Worm (Caenorhabditis elegans) whole organism, L1 larva: ENCODE results near the gene bus-4.

Experiments
- C04F5.9 ChIP-seq: sonication (generic microtip); optimal IDR thresholded peaks from 2 replicates; lab custom pipeline; 2016; ENCODE audit warnings: missing genetic modification characterization, missing compliant biosample characterization
- C16A3.4 ChIP-seq: fragments of 150-350 bp; optimal IDR thresholded peaks from 2 replicates; lab custom pipeline; 2014; ENCODE audit warnings: missing biosample characterization, missing genetic modification characterization
- C34B4.2 ChIP-seq: sonication (generic microtip); optimal IDR thresholded peaks from 2 replicates; lab custom pipeline; 2017; ENCODE audit warnings: mild to moderate bottlenecking, missing genetic modification characterization, missing compliant biosample characterization
- F16B12.6 ChIP-seq: fragments of 150-350 bp; optimal IDR thresholded peaks from 2 replicates; lab custom pipeline; 2014; ENCODE audit warnings: missing biosample characterization, missing genetic modification characterization
- Y116A8C.19 ChIP-seq: sonication (generic microtip); optimal IDR thresholded peaks from 2 replicates; lab custom pipeline; 2016; ENCODE audit warnings: missing compliant biosample characterization, missing genetic modification characterization, borderline replicate concordance
- aha-1 ChIP-seq: fragments of 150-350 bp; optimal IDR thresholded peaks from 2 replicates; lab custom pipeline; 2014; ENCODE audit warnings: missing biosample characterization, missing genetic modification characterization
- alr-1 ChIP-seq: fragments of 200-800 bp; sonication (Bioruptor generic); optimal IDR thresholded peaks from 2 replicates; lab custom pipeline; 2018; ENCODE audit warnings: borderline replicate concordance, mild to moderate bottlenecking, missing genetic modification characterization, missing compliant biosample characterization
- aly-2 ChIP-seq: fragments of 150-350 bp; optimal IDR thresholded peaks from 2 replicates; lab custom pipeline; 2014; ENCODE audit warnings: missing biosample characterization, missing genetic modification characterization
- ama-1 ChIP-seq: fragments of 150-350 bp; optimal IDR thresholded peaks from 2 replicates; lab custom pipeline; 2014
- ceh-82 ChIP-seq, 3 experiments: fragments of 150-350 bp in 1 of 3; sonication (generic microtip) in 2 of 3; optimal IDR thresholded peaks; 2 replicates each; lab custom pipeline; 2014 to 2017; ENCODE audit warnings: missing biosample characterization in 3 of 3, missing genetic modification characterization in 3 of 3
- ceh-90 ChIP-seq: sonication (generic microtip); optimal IDR thresholded peaks from 2 replicates; lab custom pipeline; 2016; ENCODE audit warnings: missing genetic modification characterization, missing compliant biosample characterization
- dpl-1 ChIP-seq, 3 experiments: fragments of 150-350 bp in 2 of 3; sonication (generic microtip) in 1 of 3; optimal IDR thresholded peaks; 2 replicates each; lab custom pipeline; 2014 to 2017; ENCODE audit warnings: missing biosample characterization in 3 of 3, missing genetic modification characterization in 3 of 3, missing genetic modification reagents in 3 of 3
- dsc-1 ChIP-seq: sonication (generic microtip); optimal IDR thresholded peaks from 2 replicates; lab custom pipeline; 2016; ENCODE audit warnings: mild to moderate bottlenecking, missing genetic modification characterization, missing compliant biosample characterization
- efl-1 ChIP-seq, 4 experiments: fragments of 150-350 bp; optimal IDR thresholded peaks in 3 of 4; peaks in 1 of 4; 1 replicate in 1 of 4; 2 replicates in 3 of 4; lab custom pipeline; 2014; ENCODE audit warnings: missing biosample characterization in 2 of 4, missing genetic modification characterization in 2 of 4, missing genetic modification reagents in 2 of 4
- elt-2 ChIP-seq: sonication (generic microtip); optimal IDR thresholded peaks from 2 replicates; lab custom pipeline; 2016; ENCODE audit warnings: missing genetic modification characterization, mild to moderate bottlenecking, inconsistent platforms, missing compliant biosample characterization, missing genetic modification reagents
- elt-3 ChIP-seq, 6 experiments: fragments of 150-350 bp in 1 of 6; sonication (generic microtip); optimal IDR thresholded peaks; 2 replicates each; lab custom pipeline; 2017 to 2018; ENCODE audit warnings: missing biosample characterization in 6 of 6, missing genetic modification characterization in 6 of 6, inconsistent platforms in 1 of 6
- ets-5 ChIP-seq: fragments of 200-800 bp; sonication (Bioruptor generic); IDR thresholded peaks from 2 replicates; pipeline ENCODE4 v1.3.6; 2022; ENCODE audit warnings: missing genetic modification characterization, missing compliant biosample characterization
- fkh-4 ChIP-seq: sonication (generic microtip); optimal IDR thresholded peaks from 2 replicates; lab custom pipeline; 2016; ENCODE audit warnings: missing compliant biosample characterization, missing genetic modification characterization, borderline replicate concordance
- fkh-8 ChIP-seq: sonication (generic microtip); optimal IDR thresholded peaks from 2 replicates; lab custom pipeline; 2016; ENCODE audit warnings: mild to moderate bottlenecking, missing genetic modification characterization, missing compliant biosample characterization
- fos-1 ChIP-seq: fragments of 150-350 bp; optimal IDR thresholded peaks from 2 replicates; lab custom pipeline; 2014; ENCODE audit warnings: missing biosample characterization, missing genetic modification characterization
- hpl-2 ChIP-seq: fragments of 150-350 bp; optimal IDR thresholded peaks from 2 replicates; lab custom pipeline; 2014; ENCODE audit warnings: missing biosample characterization, missing genetic modification reagents, missing genetic modification characterization
- irx-1 ChIP-seq: sonication (generic microtip); optimal IDR thresholded peaks from 2 replicates; lab custom pipeline; 2016; ENCODE audit warnings: missing genetic modification characterization, missing compliant biosample characterization
- isw-1 ChIP-seq: fragments of 200-800 bp; sonication (Bioruptor generic); IDR thresholded peaks from 2 replicates; pipeline ENCODE4 v1.3.6; 2022; ENCODE audit warnings: missing genetic modification characterization, missing compliant biosample characterization
- lin-13 ChIP-seq: fragments of 150-350 bp; optimal IDR thresholded peaks from 2 replicates; lab custom pipeline; 2014; ENCODE audit warnings: missing biosample characterization, missing genetic modification reagents, missing genetic modification characterization
- lin-15B ChIP-seq: fragments of 150-350 bp; sonication (generic microtip); optimal IDR thresholded peaks from 3 replicates; lab custom pipeline; 2014; ENCODE audit warnings: missing biosample characterization, missing genetic modification characterization
- lin-35 ChIP-seq, 2 experiments: fragments of 150-350 bp; optimal IDR thresholded peaks; 2 replicates each; lab custom pipeline; 2014; ENCODE audit warnings: missing biosample characterization in 2 of 2, missing genetic modification characterization in 2 of 2, missing genetic modification reagents in 2 of 2
- mab-9 ChIP-seq: fragments of 200-800 bp; sonication (Bioruptor generic); IDR thresholded peaks from 2 replicates; pipeline ENCODE4 v1.3.6; 2022; ENCODE audit warnings: missing genetic modification reagents, missing genetic modification characterization, missing compliant biosample characterization
- mdl-1 ChIP-seq, 2 experiments: fragments of 150-350 bp; optimal IDR thresholded peaks; 2 replicates each; lab custom pipeline; 2014 to 2017; ENCODE audit warnings: missing biosample characterization in 2 of 2, missing genetic modification characterization in 2 of 2, inconsistent platforms in 1 of 2
- mef-2 ChIP-seq: fragments of 150-350 bp; optimal IDR thresholded peaks from 2 replicates; lab custom pipeline; 2014; ENCODE audit warnings: missing biosample characterization, missing genetic modification characterization
- nhr-12 ChIP-seq: sonication (generic microtip); optimal IDR thresholded peaks from 2 replicates; lab custom pipeline; 2017; ENCODE audit warnings: missing biosample characterization, missing genetic modification characterization
- nhr-19 ChIP-seq: fragments of 200-800 bp; sonication (Bioruptor generic); conservative IDR thresholded peaks from 2 replicates; pipeline ENCODE4 v1.3.6; 2022; ENCODE audit warnings: missing genetic modification characterization, missing compliant biosample characterization
- nhr-237 ChIP-seq: fragments of 150-350 bp; optimal IDR thresholded peaks from 2 replicates; lab custom pipeline; 2014; ENCODE audit warnings: missing biosample characterization, missing genetic modification characterization
- nhr-71 ChIP-seq: sonication (generic microtip); optimal IDR thresholded peaks from 2 replicates; lab custom pipeline; 2016; ENCODE audit warnings: mild to moderate bottlenecking, missing genetic modification characterization, moderate library complexity, missing compliant biosample characterization
- nhr-76 ChIP-seq: sonication (generic microtip); optimal IDR thresholded peaks from 2 replicates; lab custom pipeline; 2017; ENCODE audit warnings: missing biosample characterization, missing genetic modification characterization
- nhr-77 ChIP-seq: fragments of 150-350 bp; optimal IDR thresholded peaks from 2 replicates; lab custom pipeline; 2014; ENCODE audit warnings: missing biosample characterization, missing genetic modification characterization
- pqm-1 ChIP-seq: sonication (generic microtip); optimal IDR thresholded peaks from 3 replicates; lab custom pipeline; 2017; ENCODE audit warnings: missing biosample characterization, missing genetic modification characterization
- skn-1 ChIP-seq: fragments of 150-350 bp; optimal IDR thresholded peaks from 2 replicates; lab custom pipeline; 2014; ENCODE audit warnings: missing biosample characterization, missing genetic modification characterization
- snpc-4 ChIP-seq: fragments of 150-350 bp; optimal IDR thresholded peaks from 2 replicates; lab custom pipeline; 2014; ENCODE audit warnings: missing biosample characterization, missing genetic modification characterization
- snu-23 ChIP-seq: sonication (generic microtip); optimal IDR thresholded peaks from 2 replicates; lab custom pipeline; 2016; ENCODE audit warnings: missing genetic modification characterization, missing compliant biosample characterization
- sptf-1 ChIP-seq: fragments of 150-350 bp; optimal IDR thresholded peaks from 2 replicates; lab custom pipeline; 2014; ENCODE audit warnings: missing biosample characterization, missing genetic modification characterization
- swsn-7 ChIP-seq: sonication (generic microtip); optimal IDR thresholded peaks from 2 replicates; lab custom pipeline; 2016; ENCODE audit warnings: missing genetic modification characterization, missing compliant biosample characterization
- unc-130 ChIP-seq: fragments of 150-350 bp; optimal IDR thresholded peaks from 2 replicates; lab custom pipeline; 2017; ENCODE audit warnings: missing biosample characterization, missing genetic modification characterization, inconsistent platforms
- unc-62 ChIP-seq: fragments of 150-350 bp; optimal IDR thresholded peaks from 2 replicates; lab custom pipeline; 2014; ENCODE audit warnings: missing biosample characterization, missing genetic modification reagents, missing genetic modification characterization
- unc-86 ChIP-seq: sonication (generic microtip); optimal IDR thresholded peaks from 2 replicates; lab custom pipeline; 2016; ENCODE audit warnings: missing genetic modification characterization, missing compliant biosample characterization
- vab-15 ChIP-seq: sonication (generic microtip); optimal IDR thresholded peaks from 2 replicates; lab custom pipeline; 2017; ENCODE audit warnings: missing genotype, mild to moderate bottlenecking, missing genetic modification characterization, missing compliant biosample characterization
- zag-1 ChIP-seq: fragments of 150-350 bp; optimal IDR thresholded peaks from 2 replicates; lab custom pipeline; 2014; ENCODE audit warnings: missing biosample characterization, missing genetic modification characterization
- ztf-11 ChIP-seq, 2 experiments: sonication (generic microtip); optimal IDR thresholded peaks; 2 replicates each; lab custom pipeline; 2016 to 2017; ENCODE audit warnings: missing genetic modification characterization in 2 of 2, missing biosample characterization in 1 of 2, missing compliant biosample characterization in 1 of 2
- ztf-4 ChIP-seq: fragments of 150-350 bp; optimal IDR thresholded peaks from 2 replicates; lab custom pipeline; 2014; ENCODE audit warnings: missing biosample characterization, missing genetic modification characterization

The bus-4 gene

ce11 chrIV:4660151-4661041, 27.7 kb upstream of the bus-4 start, which contains the start of the genes F29B9.11 and jmjd-1.2 (continued):
- peak; percentile 79 for TF ChIP-seq skn-1
- TF ChIP-seq fos-1 (tag; lab: Kevin White, UChicago): peak; percentile 79
- TF ChIP-seq ztf-4 (tag; lab: Kevin White, UChicago): peak; percentile 79
- peak; percentile 68 for TF ChIP-seq nhr-77
- TF ChIP-seq mab-9 (GFP tag; lab: Robert Waterston, UW): peak; percentile 78
- no peak for TF ChIP-seq ets-5 (GFP tag; lab: Robert Waterston, UW)
- TF ChIP-seq nhr-12 (tag; lab: Kevin White, UChicago): no peak
- peak in 1 of 2 experiments; percentile 72 for TF ChIP-seq mdl-1 (tag; optimal IDR thresholded peaks at IDR 0.05; lab: Kevin White, UChicago)
- TF ChIP-seq ztf-11 (tag; optimal IDR thresholded peaks at IDR 0.05; lab: Kevin White, UChicago): peak in 1 of 2 experiments; percentile 91
- TF ChIP-seq nhr-237 (tag; lab: Kevin White, UChicago): peak; percentile 80
- peak; percentile 29 for TF ChIP-seq F16B12.6 (tag; lab: Kevin White, UChicago)
- TF ChIP-seq Y116A8C.19 (tag; lab: Kevin White, UChicago): peak; percentile 74
- peak; percentile 98 for TF ChIP-seq nhr-71 (tag; lab: Kevin White, UChicago)
- peak; percentile 94 for TF ChIP-seq dsc-1
- peak; percentile 79 for TF ChIP-seq lin-15B (tag; lab: Kevin White, UChicago)
- TF ChIP-seq dpl-1 (GFP tag; optimal IDR thresholded peaks at IDR 0.05; lab: Kevin White, UChicago): peak; percentile 72 to 78 (median 77)
- TF ChIP-seq alr-1 (tag; lab: Kevin White, UChicago): no peak
- TF ChIP-seq nhr-19: peak; percentile 90
- peak; percentile 86 for TF ChIP-seq lin-13
- no peak for TF ChIP-seq sptf-1 (tag; lab: Kevin White, UChicago)
- TF ChIP-seq fkh-4 (tag; lab: Kevin White, UChicago): peak; percentile 81
- peak; percentile 82 for TF ChIP-seq irx-1 (tag; lab: Kevin White, UChicago)
- TF ChIP-seq efl-1 (optimal IDR thresholded peaks at IDR 0.05; lab: Kevin White, UChicago): peak; percentile 87 to 91
- TF ChIP-seq efl-1 (GFP tag; optimal IDR thresholded peaks at IDR 0.05 in 1 of 2; lab: Kevin White, UChicago): peak; percentile 68 to 97
- peak; percentile 95 for TF ChIP-seq vab-15
- TF ChIP-seq snu-23 (GFP tag; lab: Kevin White, UChicago): peak; percentile 97
- peak; percentile 49 for TF ChIP-seq zag-1 (tag; lab: Kevin White, UChicago)
- TF ChIP-seq swsn-7: peak; percentile 94
- TF ChIP-seq lin-35 (GFP tag; optimal IDR thresholded peaks at IDR 0.05; lab: Kevin White, UChicago): peak; percentile 80 to 87
- TF ChIP-seq isw-1: peak; percentile 93
- TF ChIP-seq ama-1 (lab: Kevin White, UChicago): peak; percentile 57
- TF ChIP-seq unc-130 (tag; lab: Kevin White, UChicago): peak; percentile 94
- peak; percentile 64 to 90 (median 82) for TF ChIP-seq ceh-82 (tag; optimal IDR thresholded peaks at IDR 0.05; lab: Kevin White, UChicago)
- TF ChIP-seq C04F5.9 (tag; lab: Kevin White, UChicago): peak; percentile 79
- TF ChIP-seq nhr-76 (tag; lab: Kevin White, UChicago): no peak
- TF ChIP-seq elt-2 (tag; lab: Kevin White, UChicago): peak; percentile 82
- TF ChIP-seq C16A3.4 (tag; lab: Kevin White, UChicago): peak; percentile 80
- peak; percentile 78 for TF ChIP-seq ceh-90 (tag; lab: Kevin White, UChicago)
- peak; percentile 76 for TF ChIP-seq aly-2 (tag; lab: Kevin White, UChicago)
- TF ChIP-seq hpl-2 (GFP tag; lab: Kevin White, UChicago): peak; percentile 86
- peak; percentile 99 for TF ChIP-seq fkh-8 (tag; lab: Kevin White, UChicago)
- peak; percentile 33 for TF ChIP-seq snpc-4
- peak in 2 of 6 experiments; percentile 31 to 51 for TF ChIP-seq elt-3 (tag; optimal IDR thresholded peaks at IDR 0.05; lab: Kevin White, UChicago)
- peak; percentile 89 for TF ChIP-seq aha-1
- peak; percentile 94 for TF ChIP-seq unc-86 (tag; lab: Kevin White, UChicago)
- no peak for TF ChIP-seq pqm-1 (tag; lab: Kevin White, UChicago)
- TF ChIP-seq C34B4.2 (tag; lab: Kevin White, UChicago): no peak
- TF ChIP-seq mef-2 (tag; lab: Kevin White, UChicago): no peak
- no peak for TF ChIP-seq unc-62 (GFP tag; lab: Kevin White, UChicago)
